Worm (Caenorhabditis elegans) whole organism, young adult: ENCODE results near the gene C32D5.8.
A peak's percentile ranks its signal among the peaks of the same experiment; 100 is the strongest.

Source experiments
- B0019.2 ChIP-seq: fragments of 200-800 bp; sonication (Bioruptor generic); conservative IDR thresholded peaks from 2 replicates; pipeline ENCODE4 v1.3.6; 2022; ENCODE audit warnings: missing genetic modification reagents, missing genetic modification characterization, missing compliant biosample characterization
- B0035.1 ChIP-seq: sonication (generic microtip); optimal IDR thresholded peaks from 2 replicates; lab custom pipeline; 2016; ENCODE audit warnings: missing genetic modification characterization, mild to moderate bottlenecking, missing compliant biosample characterization, missing genotype, missing genetic modification reagents
- B0261.1 ChIP-seq: sonication (generic microtip); optimal IDR thresholded peaks from 2 replicates; lab custom pipeline; 2016; ENCODE audit warnings: mild to moderate bottlenecking, missing genetic modification characterization, moderate library complexity, missing compliant biosample characterization
- C17E4.6 ChIP-seq: fragments of 200-800 bp; sonication (Bioruptor generic); IDR thresholded peaks from 2 replicates; pipeline ENCODE4 v1.3.6; 2022; ENCODE audit warnings: missing genetic modification reagents, missing genetic modification characterization, missing compliant biosample characterization
- D2030.7 ChIP-seq: fragments of 200-800 bp; sonication (Bioruptor generic); IDR thresholded peaks from 2 replicates; pipeline ENCODE4 v1.3.6; 2022; ENCODE audit warnings: missing genetic modification reagents, missing genetic modification characterization, missing compliant biosample characterization
- F10E7.11 ChIP-seq: sonication (generic microtip); optimal IDR thresholded peaks from 2 replicates; lab custom pipeline; 2017; ENCODE audit warnings: mild to moderate bottlenecking, missing genetic modification characterization, moderate library complexity, missing compliant biosample characterization
- F23B12.7 ChIP-seq: sonication (generic microtip); optimal IDR thresholded peaks from 2 replicates; lab custom pipeline; 2017; ENCODE audit warnings: missing genetic modification characterization, mild to moderate bottlenecking, missing compliant biosample characterization, antibody characterized with exemption, moderate library complexity; ENCODE audit not compliant: insufficient read depth
- F57C9.4 ChIP-seq: sonication (generic microtip); optimal IDR thresholded peaks from 2 replicates; lab custom pipeline; 2017; ENCODE audit warnings: mild to moderate bottlenecking, missing genetic modification characterization, missing compliant biosample characterization
- K11D2.4 ChIP-seq: fragments of 200-800 bp; sonication (Bioruptor generic); IDR thresholded peaks from 2 replicates; pipeline ENCODE4 v1.3.6; 2022; ENCODE audit warnings: missing genetic modification reagents, missing genetic modification characterization, missing compliant biosample characterization
- T26A5.8 ChIP-seq: sonication (generic microtip); optimal IDR thresholded peaks from 2 replicates; lab custom pipeline; 2016; ENCODE audit warnings: missing genetic modification characterization, missing compliant biosample characterization
- Y53F4B.3 ChIP-seq: fragments of 200-800 bp; sonication (Bioruptor generic); IDR thresholded peaks from 2 replicates; pipeline ENCODE4 v1.3.6; 2022; ENCODE audit warnings: missing genetic modification reagents, missing genetic modification characterization, missing compliant biosample characterization
- Y53G8AR.9 ChIP-seq: fragments of 200-800 bp; sonication (Bioruptor generic); conservative IDR thresholded peaks from 2 replicates; pipeline ENCODE4 v1.3.6; 2022; ENCODE audit warnings: missing genetic modification reagents, missing genetic modification characterization, missing compliant biosample characterization
- Y67H2A.10 ChIP-seq: fragments of 200-800 bp; sonication (Bioruptor generic); conservative IDR thresholded peaks from 2 replicates; pipeline ENCODE4 v1.3.6; 2022; ENCODE audit warnings: missing genetic modification reagents, missing genetic modification characterization, missing compliant biosample characterization
- Y79H2A.3 ChIP-seq: fragments of 200-800 bp; sonication (Bioruptor generic); conservative IDR thresholded peaks from 2 replicates; pipeline ENCODE4 v1.3.6; 2022; ENCODE audit warnings: missing genetic modification reagents, missing genetic modification characterization, missing compliant biosample characterization
- akir-1 ChIP-seq: fragments of 200-800 bp; sonication (Bioruptor generic); optimal IDR thresholded peaks from 2 replicates; lab custom pipeline; 2018; ENCODE audit warnings: mild to moderate bottlenecking, missing genetic modification characterization, moderate library complexity, missing compliant biosample characterization
- aptf-3 ChIP-seq: fragments of 200-800 bp; sonication (Bioruptor generic); IDR thresholded peaks from 2 replicates; pipeline ENCODE4 v1.3.6; 2022; ENCODE audit warnings: missing genetic modification characterization, missing compliant biosample characterization
- attf-5 ChIP-seq: fragments of 200-800 bp; sonication (Bioruptor generic); optimal IDR thresholded peaks from 2 replicates; lab custom pipeline; 2018; ENCODE audit warnings: mild to moderate bottlenecking, missing genetic modification characterization, missing compliant biosample characterization
- attf-6 ChIP-seq: fragments of 200-800 bp; sonication (Bioruptor generic); IDR thresholded peaks from 2 replicates; pipeline ENCODE4 v1.3.6; 2022; ENCODE audit warnings: missing genetic modification reagents, missing genetic modification characterization, missing compliant biosample characterization
- ccch-3 ChIP-seq: fragments of 200-800 bp; sonication (Bioruptor generic); optimal IDR thresholded peaks from 2 replicates; lab custom pipeline; 2018; ENCODE audit warnings: mild to moderate bottlenecking, missing genetic modification characterization, missing compliant biosample characterization
- ceh-100 ChIP-seq: fragments of 200-800 bp; sonication (Bioruptor generic); IDR thresholded peaks from 2 replicates; pipeline ENCODE4 v1.3.6; 2022; ENCODE audit warnings: missing genetic modification reagents, missing genetic modification characterization, missing compliant biosample characterization
- chd-7 ChIP-seq: sonication (generic microtip); optimal IDR thresholded peaks from 2 replicates; lab custom pipeline; 2016; ENCODE audit warnings: mild to moderate bottlenecking, missing genetic modification characterization, moderate library complexity, missing compliant biosample characterization
- die-1 ChIP-seq: sonication (generic microtip); optimal IDR thresholded peaks from 2 replicates; lab custom pipeline; 2016; ENCODE audit warnings: missing genotype, mild to moderate bottlenecking, missing genetic modification characterization, missing compliant biosample characterization
- dpff-1 ChIP-seq: sonication (generic microtip); optimal IDR thresholded peaks from 2 replicates; lab custom pipeline; 2017; ENCODE audit warnings: mild to moderate bottlenecking, missing genetic modification characterization, missing compliant biosample characterization
- dpl-1 ChIP-seq: fragments of 150-350 bp; optimal IDR thresholded peaks from 2 replicates; lab custom pipeline; 2014; ENCODE audit warnings: missing biosample characterization, missing genetic modification reagents, missing genetic modification characterization
- egl-18 ChIP-seq: fragments of 200-800 bp; sonication (Bioruptor generic); IDR thresholded peaks from 2 replicates; pipeline ENCODE4 v1.3.6; 2022; ENCODE audit warnings: missing genetic modification reagents, missing genetic modification characterization, missing compliant biosample characterization
- egrh-3 ChIP-seq: fragments of 200-800 bp; sonication (Bioruptor generic); IDR thresholded peaks from 2 replicates; pipeline ENCODE4 v1.3.6; 2022; ENCODE audit warnings: missing genetic modification reagents, missing genetic modification characterization, missing compliant biosample characterization
- hmg-1.2 ChIP-seq: fragments of 200-800 bp; sonication (Bioruptor generic); IDR thresholded peaks from 2 replicates; pipeline ENCODE4 v1.3.6; 2022; ENCODE audit warnings: missing genetic modification reagents, missing genetic modification characterization, missing compliant biosample characterization
- hmg-20 ChIP-seq: fragments of 200-800 bp; sonication (Bioruptor generic); IDR thresholded peaks from 2 replicates; pipeline ENCODE4 v1.3.6; 2022; ENCODE audit warnings: missing genetic modification reagents, missing genetic modification characterization, missing compliant biosample characterization
- hrde-1 ChIP-seq: sonication (generic microtip); optimal IDR thresholded peaks from 2 replicates; lab custom pipeline; 2016; ENCODE audit warnings: missing genetic modification characterization, mild to moderate bottlenecking, missing compliant biosample characterization, moderate library complexity, missing genotype, missing genetic modification reagents, borderline replicate concordance
- let-526 ChIP-seq: fragments of 200-800 bp; sonication (Bioruptor generic); IDR thresholded peaks from 2 replicates; pipeline ENCODE4 v1.3.6; 2022; ENCODE audit warnings: missing genetic modification reagents, missing genetic modification characterization, missing compliant biosample characterization
- let-607 ChIP-seq, 2 experiments: fragments of 200-800 bp in 1 of 2; sonication (Bioruptor generic) in 1 of 2; sonication (generic microtip) in 1 of 2; optimal IDR thresholded peaks; 2 replicates each; lab custom pipeline; 2016 to 2018; ENCODE audit warnings: mild to moderate bottlenecking in 2 of 2, missing compliant biosample characterization in 2 of 2, missing genetic modification characterization in 2 of 2, moderate library complexity in 2 of 2, missing genotype in 1 of 2
- lin-40 ChIP-seq: sonication (generic microtip); optimal IDR thresholded peaks from 2 replicates; lab custom pipeline; 2016; ENCODE audit warnings: missing genetic modification characterization, mild to moderate bottlenecking, missing compliant biosample characterization, missing genotype, missing genetic modification reagents
- lin-54 ChIP-seq: fragments of 200-800 bp; sonication (Bioruptor generic); optimal IDR thresholded peaks from 2 replicates; lab custom pipeline; 2018; ENCODE audit warnings: mild to moderate bottlenecking, missing genetic modification characterization, missing compliant biosample characterization
- mel-28 ChIP-seq: sonication (generic microtip); optimal IDR thresholded peaks from 2 replicates; lab custom pipeline; 2016; ENCODE audit warnings: borderline replicate concordance, mild to moderate bottlenecking, missing genetic modification characterization, missing compliant biosample characterization
- mxl-1 ChIP-seq: sonication (generic microtip); optimal IDR thresholded peaks from 2 replicates; lab custom pipeline; 2016; ENCODE audit warnings: missing genetic modification characterization, missing compliant biosample characterization
- nfya-1 ChIP-seq: sonication (generic microtip); optimal IDR thresholded peaks from 2 replicates; lab custom pipeline; 2017; ENCODE audit warnings: antibody characterized with exemption, missing compliant biosample characterization, missing genetic modification characterization, borderline replicate concordance; ENCODE audit not compliant: insufficient read depth
- nfya-2 ChIP-seq: fragments of 200-800 bp; sonication (Bioruptor generic); IDR thresholded peaks from 2 replicates; pipeline ENCODE4 v1.3.6; 2022; ENCODE audit warnings: missing genetic modification reagents, missing genetic modification characterization, missing compliant biosample characterization
- nhr-27 ChIP-seq: fragments of 200-800 bp; sonication (Bioruptor generic); optimal IDR thresholded peaks from 2 replicates; lab custom pipeline; 2018; ENCODE audit warnings: mild to moderate bottlenecking, missing genetic modification characterization, moderate library complexity, missing compliant biosample characterization
- nhr-80 ChIP-seq: sonication (generic microtip); optimal IDR thresholded peaks from 2 replicates; lab custom pipeline; 2016; ENCODE audit warnings: missing genetic modification characterization, missing compliant biosample characterization
- sea-2 ChIP-seq: fragments of 200-800 bp; sonication (Bioruptor generic); IDR thresholded peaks from 2 replicates; pipeline ENCODE4 v1.3.6; 2022; ENCODE audit warnings: missing genetic modification characterization, missing compliant biosample characterization
- snpc-1.1 ChIP-seq: sonication (generic microtip); optimal IDR thresholded peaks from 2 replicates; lab custom pipeline; 2017; ENCODE audit warnings: missing genetic modification characterization, mild to moderate bottlenecking, missing compliant biosample characterization, antibody characterized with exemption, moderate library complexity, missing genotype, missing genetic modification reagents; ENCODE audit not compliant: insufficient read depth
- snpc-1.3 ChIP-seq: sonication (generic microtip); optimal IDR thresholded peaks from 2 replicates; lab custom pipeline; 2017; ENCODE audit warnings: missing genetic modification characterization, mild to moderate bottlenecking, missing compliant biosample characterization, antibody characterized with exemption, moderate library complexity, missing genotype, missing genetic modification reagents; ENCODE audit not compliant: insufficient read depth
- snpc-3.4 ChIP-seq: sonication (generic microtip); optimal IDR thresholded peaks from 2 replicates; lab custom pipeline; 2017; ENCODE audit warnings: missing genetic modification characterization, mild to moderate bottlenecking, missing compliant biosample characterization, antibody characterized with exemption, moderate library complexity, missing genotype, missing genetic modification reagents
- somi-1 ChIP-seq: fragments of 200-800 bp; sonication (Bioruptor generic); optimal IDR thresholded peaks from 2 replicates; lab custom pipeline; 2018; ENCODE audit warnings: mild to moderate bottlenecking, missing genetic modification characterization, missing compliant biosample characterization
- tlf-1 ChIP-seq: fragments of 200-800 bp; sonication (Bioruptor generic); optimal IDR thresholded peaks from 2 replicates; lab custom pipeline; 2018; ENCODE audit warnings: mild to moderate bottlenecking, missing genetic modification characterization, missing compliant biosample characterization
- unc-130 ChIP-seq: sonication (generic microtip); optimal IDR thresholded peaks from 2 replicates; lab custom pipeline; 2016; ENCODE audit warnings: missing genetic modification reagents, missing genetic modification characterization, missing compliant biosample characterization
- xnd-1 ChIP-seq: sonication (generic microtip); optimal IDR thresholded peaks from 2 replicates; lab custom pipeline; 2016; ENCODE audit warnings: missing genotype, missing genetic modification reagents, missing genetic modification characterization, missing compliant biosample characterization
- ztf-28 ChIP-seq: fragments of 200-800 bp; sonication (Bioruptor generic); IDR thresholded peaks from 2 replicates; pipeline ENCODE4 v1.3.6; 2022; ENCODE audit warnings: missing genetic modification reagents, missing genetic modification characterization, missing compliant biosample characterization
- ztf-6 ChIP-seq: fragments of 200-800 bp; sonication (Bioruptor generic); IDR thresholded peaks from 2 replicates; pipeline ENCODE4 v1.3.6; 2022; ENCODE audit warnings: missing genetic modification reagents, missing genetic modification characterization, missing compliant biosample characterization

Gene C32D5.8

DNA sequence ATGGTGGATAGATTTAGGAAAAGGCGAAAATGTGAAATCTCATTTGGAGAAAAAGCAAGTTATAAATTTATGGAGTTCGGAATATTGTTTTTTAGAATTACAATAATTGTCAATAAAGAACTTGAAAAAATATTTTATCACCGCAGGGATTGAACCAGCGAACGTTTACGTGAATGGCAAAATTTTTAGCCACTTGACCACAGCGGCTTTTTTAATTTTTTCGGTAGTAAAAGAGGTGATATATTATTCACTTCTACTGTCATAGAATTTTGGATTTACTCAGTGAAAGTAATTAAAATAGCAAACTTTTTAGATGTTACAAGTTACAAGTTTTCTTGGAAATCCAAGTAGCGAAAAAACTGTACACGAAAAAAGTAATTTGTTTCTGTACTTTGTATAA lies 12.5 kb upstream of the C32D5.8 start (continued):
- TF ChIP-seq D2030.7 (GFP tag; lab: Robert Waterston, UW) (no peak), let-526 (GFP tag; lab: Robert Waterston, UW) (no peak), Y79H2A.3 (GFP tag; lab: Robert Waterston, UW) (no peak), K11D2.4 (no peak), F57C9.4 (tag; lab: Kevin White, UChicago) (no peak), attf-5 (GFP tag; lab: Kevin White, UChicago) (no peak), F10E7.11 (tag; lab: Kevin White, UChicago) (no peak), chd-7 (tag; lab: Kevin White, UChicago) (no peak), ccch-3 (GFP tag; lab: Kevin White, UChicago) (no peak), lin-40 (tag; lab: Kevin White, UChicago) (no peak), lin-54 (GFP tag; lab: Kevin White, UChicago) (peak; percentile 37), hmg-20 (GFP tag; lab: Robert Waterston, UW) (no peak), nfya-1 (tag; lab: Kevin White, UChicago) (no peak), snpc-3.4 (tag; lab: Kevin White, UChicago) (peak; percentile 37), egrh-3 (GFP tag; lab: Robert Waterston, UW) (no peak), B0019.2 (GFP tag; lab: Robert Waterston, UW) (no peak), F23B12.7 (tag; lab: Kevin White, UChicago) (peak; percentile 54), mel-28 (no peak), dpff-1 (no peak), akir-1 (GFP tag; lab: Kevin White, UChicago) (no peak), Y53F4B.3 (GFP tag; lab: Robert Waterston, UW) (no peak), somi-1 (GFP tag; lab: Kevin White, UChicago) (no peak), tlf-1 (GFP tag; lab: Kevin White, UChicago) (no peak), T26A5.8 (tag; lab: Kevin White, UChicago) (no peak), C17E4.6 (GFP tag; lab: Robert Waterston, UW) (no peak), aptf-3 (GFP tag; lab: Robert Waterston, UW) (no peak), sea-2 (GFP tag; lab: Robert Waterston, UW) (no peak), snpc-1.1 (tag; lab: Kevin White, UChicago) (no peak), xnd-1 (tag; lab: Kevin White, UChicago) (no peak), nhr-80 (tag; lab: Kevin White, UChicago) (no peak), B0035.1 (tag; lab: Kevin White, UChicago) (no peak), egl-18 (no peak), nhr-27 (tag; lab: Kevin White, UChicago) (no peak), unc-130 (GFP tag; lab: Kevin White, UChicago) (no peak), ztf-28 (GFP tag; lab: Robert Waterston, UW) (no peak), B0261.1 (tag; lab: Kevin White, UChicago) (peak; percentile 52), hmg-1.2 (GFP tag; lab: Robert Waterston, UW) (no peak), dpl-1 (GFP tag; lab: Kevin White, UChicago) (no peak), hrde-1 (tag; lab: Kevin White, UChicago) (no peak), let-607 (tag; optimal IDR thresholded peaks at IDR 0.05; lab: Kevin White, UChicago) (no peak), Y53G8AR.9 (GFP tag; lab: Robert Waterston, UW) (no peak), mxl-1 (tag; lab: Kevin White, UChicago) (no peak), ceh-100 (GFP tag; lab: Robert Waterston, UW) (no peak), attf-6 (GFP tag; lab: Robert Waterston, UW) (no peak), Y67H2A.10 (GFP tag; lab: Robert Waterston, UW) (no peak), ztf-6 (GFP tag; lab: Robert Waterston, UW) (no peak), snpc-1.3 (tag; lab: Kevin White, UChicago) (peak; percentile 28), die-1 (peak; percentile 25), nfya-2 (GFP tag; lab: Robert Waterston, UW) (no peak)
